Fruit fly (Drosophila melanogaster) whole organism, embryonic: ENCODE data around the gene CG2493.

Experiments used
- Adf1 ChIP-seq: fragments of 200-800 bp; sonication (Bioruptor generic); IDR thresholded peaks from 2 replicates; pipeline ENCODE4 v1.3.6; 2022; ENCODE audit warnings: missing biosample characterization, missing genetic modification characterization
- CG10366 ChIP-seq: fragments of 200-800 bp; sonication (Bioruptor generic); IDR thresholded peaks from 2 replicates; pipeline ENCODE4 v1.3.6; 2022; ENCODE audit warnings: missing biosample characterization, missing genetic modification characterization
- CG10654 ChIP-seq: fragments of 200-800 bp; sonication (Bioruptor generic); optimal IDR thresholded peaks from 2 replicates; lab custom pipeline; 2016; ENCODE audit warnings: missing biosample characterization, missing genetic modification characterization
- CG11695 ChIP-seq: fragments of 200-800 bp; sonication (Bioruptor generic); IDR thresholded peaks from 3 replicates; pipeline ENCODE4 v1.3.6; 2022; ENCODE audit warnings: missing biosample characterization, missing genetic modification characterization
- CG12391 ChIP-seq: fragments of 200-800 bp; sonication (Bioruptor generic); optimal IDR thresholded peaks from 3 replicates; lab custom pipeline; 2018; ENCODE audit warnings: missing biosample characterization, mild to moderate bottlenecking, missing genetic modification characterization, moderate library complexity
- CG12769 ChIP-seq: fragments of 200-800 bp; sonication (Bioruptor generic); optimal IDR thresholded peaks from 2 replicates; lab custom pipeline; 2019; ENCODE audit warnings: missing biosample characterization, mild to moderate bottlenecking, missing genetic modification characterization, moderate library complexity
- CG15011 ChIP-seq: fragments of 200-800 bp; sonication (Bioruptor generic); optimal IDR thresholded peaks from 3 replicates; lab custom pipeline; 2018; ENCODE audit warnings: missing biosample characterization, mild to moderate bottlenecking, missing genetic modification characterization
- CG1529 ChIP-seq: fragments of 200-800 bp; sonication (Bioruptor generic); optimal IDR thresholded peaks from 3 replicates; lab custom pipeline; 2018; ENCODE audit warnings: missing biosample characterization, missing genetic modification characterization
- CG15601 ChIP-seq: fragments of 200-800 bp; sonication (Bioruptor generic); optimal IDR thresholded peaks from 3 replicates; lab custom pipeline; 2019; ENCODE audit warnings: missing biosample characterization, mild to moderate bottlenecking, missing genetic modification characterization, moderate library complexity
- CG1792 ChIP-seq: fragments of 200-800 bp; sonication (Bioruptor generic); optimal IDR thresholded peaks from 2 replicates; lab custom pipeline; 2016; ENCODE audit warnings: missing biosample characterization, missing genetic modification characterization
- CG30020 ChIP-seq: fragments of 200-800 bp; optimal IDR thresholded peaks from 2 replicates; lab custom pipeline; 2019; ENCODE audit warnings: missing biosample characterization, mild to moderate bottlenecking, missing genetic modification characterization, moderate library complexity
- CG3407 ChIP-seq: fragments of 200-800 bp; sonication (Bioruptor generic); optimal IDR thresholded peaks from 2 replicates; lab custom pipeline; 2018; ENCODE audit warnings: missing biosample characterization, mild to moderate bottlenecking, missing genetic modification characterization
- CG34224 ChIP-seq: fragments of 200-800 bp; sonication (Bioruptor generic); IDR thresholded peaks from 3 replicates; pipeline ENCODE4 v1.3.6; 2022; ENCODE audit warnings: missing biosample characterization, missing genetic modification characterization; ENCODE audit not compliant: partially characterized antibody
- CG34376 ChIP-seq: fragments of 200-800 bp; sonication (Bioruptor generic); optimal IDR thresholded peaks from 2 replicates; lab custom pipeline; 2018; ENCODE audit warnings: missing biosample characterization, mild to moderate bottlenecking, missing genetic modification characterization
- CG8281 ChIP-seq: fragments of 200-800 bp; sonication (Bioruptor generic); optimal IDR thresholded peaks from 2 replicates; lab custom pipeline; 2018; ENCODE audit warnings: missing biosample characterization, mild to moderate bottlenecking, missing genetic modification characterization, moderate library complexity
- CG9876 ChIP-seq: fragments of 200-800 bp; sonication (Bioruptor generic); optimal IDR thresholded peaks from 2 replicates; lab custom pipeline; 2016; ENCODE audit warnings: missing biosample characterization, missing genetic modification characterization
- D19A ChIP-seq: fragments of 200-800 bp; optimal IDR thresholded peaks from 3 replicates; lab custom pipeline; 2019; ENCODE audit warnings: missing biosample characterization, mild to moderate bottlenecking, missing genetic modification characterization, moderate library complexity
- Dfd ChIP-seq, 2 experiments: fragments of >200 bp; optimal IDR thresholded peaks; 2 replicates each; lab custom pipeline; 2017; ENCODE audit warnings: missing biosample characterization in 2 of 2, missing genetic modification characterization in 2 of 2
- Doc3 ChIP-seq: fragments of 200-800 bp; sonication (Bioruptor generic); IDR thresholded peaks from 3 replicates; pipeline ENCODE4 v1.3.6; 2022; ENCODE audit warnings: missing biosample characterization, missing genetic modification characterization; ENCODE audit not compliant: partially characterized antibody
- Drgx ChIP-seq: fragments of 200-800 bp; sonication (Bioruptor generic); IDR thresholded peaks from 2 replicates; pipeline ENCODE4 v1.3.6; 2022; ENCODE audit warnings: missing biosample characterization, missing genetic modification characterization
- Ets97D ChIP-seq: fragments of 200-800 bp; sonication (Bioruptor generic); optimal IDR thresholded peaks from 3 replicates; lab custom pipeline; 2016; ENCODE audit warnings: missing biosample characterization, missing genetic modification characterization
- Hr39 ChIP-seq: fragments of >200 bp; optimal IDR thresholded peaks from 2 replicates; lab custom pipeline; 2017
- Lhr ChIP-seq: fragments of 200-800 bp; sonication (Bioruptor generic); optimal IDR thresholded peaks from 3 replicates; lab custom pipeline; 2017; ENCODE audit warnings: mild to moderate bottlenecking, missing biosample characterization, missing genetic modification reagents, missing genetic modification characterization
- NC2α ChIP-seq: fragments of 200-800 bp; sonication (Bioruptor generic); optimal IDR thresholded peaks from 2 replicates; lab custom pipeline; 2016; ENCODE audit warnings: missing biosample characterization, missing genetic modification characterization
- Optix ChIP-seq: fragments of 200-800 bp; sonication (Bioruptor generic); IDR thresholded peaks from 3 replicates; pipeline ENCODE4 v1.3.6; 2022; ENCODE audit warnings: missing biosample characterization, missing genetic modification characterization
- Ptx1 ChIP-seq: fragments of 200-800 bp; sonication (Bioruptor generic); IDR thresholded peaks from 2 replicates; pipeline ENCODE4 v1.3.6; 2022; ENCODE audit warnings: missing biosample characterization, missing genetic modification characterization
- Rx ChIP-seq: fragments of 200-800 bp; sonication (Bioruptor generic); IDR thresholded peaks from 2 replicates; pipeline ENCODE4 v1.3.6; 2022; ENCODE audit warnings: missing biosample characterization, missing genetic modification characterization
- Side ChIP-seq: fragments of 200-800 bp; sonication (Bioruptor generic); optimal IDR thresholded peaks from 2 replicates; lab custom pipeline; 2016; ENCODE audit warnings: missing biosample characterization, missing genetic modification characterization
- Sin3A ChIP-seq: fragments of >200 bp; optimal IDR thresholded peaks from 2 replicates; lab custom pipeline; 2018
- Spps ChIP-seq: fragments of 200-800 bp; sonication (Bioruptor generic); optimal IDR thresholded peaks from 2 replicates; lab custom pipeline; 2018; ENCODE audit warnings: missing biosample characterization, mild to moderate bottlenecking, missing genetic modification characterization
- Xbp1 ChIP-seq: fragments of 200-800 bp; sonication (Bioruptor generic); optimal IDR thresholded peaks from 3 replicates; lab custom pipeline; 2016; ENCODE audit warnings: missing biosample characterization, mild to moderate bottlenecking, missing genetic modification characterization
- ap ChIP-seq: fragments of 200-800 bp; sonication (Bioruptor generic); IDR thresholded peaks from 2 replicates; pipeline ENCODE4 v1.3.6; 2022; ENCODE audit warnings: missing biosample characterization, missing genetic modification characterization
- ase ChIP-seq: fragments of 200-800 bp; sonication (Bioruptor generic); IDR thresholded peaks from 3 replicates; pipeline ENCODE4 v1.3.6; 2022; ENCODE audit warnings: missing biosample characterization, missing genetic modification characterization
- br ChIP-seq: fragments of >200 bp; optimal IDR thresholded peaks from 2 replicates; lab custom pipeline; 2017
- cg ChIP-seq: fragments of 200-800 bp; sonication (Bioruptor generic); optimal IDR thresholded peaks from 3 replicates; lab custom pipeline; 2019; ENCODE audit warnings: missing biosample characterization, mild to moderate bottlenecking, missing genetic modification characterization, moderate library complexity
- corto ChIP-seq: fragments of 200-800 bp; sonication (Bioruptor generic); optimal IDR thresholded peaks from 2 replicates; lab custom pipeline; 2016; ENCODE audit warnings: missing biosample characterization, mild to moderate bottlenecking, missing genetic modification characterization, moderate library complexity
- cwo ChIP-seq: fragments of 200-800 bp; sonication (Bioruptor generic); optimal IDR thresholded peaks from 3 replicates; lab custom pipeline; 2017; ENCODE audit warnings: missing biosample characterization, missing genetic modification characterization, mild to moderate bottlenecking, moderate library complexity, missing genetic modification reagents
- dmrt11E ChIP-seq: fragments of 200-800 bp; sonication (Bioruptor generic); optimal IDR thresholded peaks from 3 replicates; lab custom pipeline; 2018; ENCODE audit warnings: missing biosample characterization, mild to moderate bottlenecking, missing genetic modification characterization, moderate library complexity
- dpn ChIP-seq, 2 experiments: fragments of 200-800 bp; sonication (Bioruptor generic); optimal IDR thresholded peaks; 3 replicates each; lab custom pipeline; 2016; ENCODE audit warnings: missing biosample characterization in 2 of 2, missing genetic modification characterization in 2 of 2
- fu2 ChIP-seq: fragments of 200-800 bp; sonication (Bioruptor generic); optimal IDR thresholded peaks from 2 replicates; lab custom pipeline; 2016; ENCODE audit warnings: missing biosample characterization, missing genetic modification characterization
- gcm2 ChIP-seq: fragments of 200-800 bp; sonication (Bioruptor generic); optimal IDR thresholded peaks from 2 replicates; lab custom pipeline; 2016; ENCODE audit warnings: missing biosample characterization, missing genetic modification characterization
- gfzf ChIP-seq: fragments of 200-800 bp; sonication (Bioruptor generic); optimal IDR thresholded peaks from 2 replicates; lab custom pipeline; 2016; ENCODE audit warnings: missing biosample characterization, mild to moderate bottlenecking, missing genetic modification characterization, moderate library complexity
- gro ChIP-seq: fragments of 200-800 bp; sonication (Bioruptor generic); optimal IDR thresholded peaks from 2 replicates; lab custom pipeline; 2016; ENCODE audit warnings: missing biosample characterization, missing genetic modification characterization
- gt ChIP-seq: fragments of 200-800 bp; sonication (Bioruptor generic); IDR thresholded peaks from 2 replicates; pipeline ENCODE4 v1.3.6; 2022; ENCODE audit warnings: missing biosample characterization, missing genetic modification characterization
- hb ChIP-seq: fragments of 200-800 bp; sonication (Bioruptor generic); IDR thresholded peaks from 3 replicates; pipeline ENCODE4 v1.3.6; 2022; ENCODE audit warnings: missing biosample characterization, missing genetic modification characterization; ENCODE audit not compliant: partially characterized antibody
- hkb ChIP-seq, 2 experiments: fragments of 200-800 bp in 1 of 2; fragments of >200 bp in 1 of 2; sonication (Bioruptor generic) in 1 of 2; IDR thresholded peaks in 1 of 2; optimal IDR thresholded peaks in 1 of 2; 2 replicates each; pipeline versions ENCODE4 v1.3.6 to Lab custom; 2017 to 2022; ENCODE audit warnings: missing biosample characterization in 1 of 2, missing genetic modification characterization in 1 of 2
- ken ChIP-seq: fragments of 200-800 bp; sonication (Bioruptor generic); IDR thresholded peaks from 3 replicates; pipeline ENCODE4 v1.3.6; 2022; ENCODE audit warnings: missing biosample characterization, missing genetic modification characterization
- mam ChIP-seq: fragments of 200-800 bp; sonication (Bioruptor generic); optimal IDR thresholded peaks from 3 replicates; lab custom pipeline; 2016; ENCODE audit warnings: missing biosample characterization, missing genetic modification characterization
- rib ChIP-seq: fragments of 200-800 bp; sonication (Bioruptor generic); IDR thresholded peaks from 2 replicates; pipeline ENCODE4 v1.3.6; 2022; ENCODE audit warnings: missing biosample characterization, missing genetic modification characterization
- slbo ChIP-seq: fragments of 200-800 bp; sonication (Bioruptor generic); IDR thresholded peaks from 2 replicates; pipeline ENCODE4 v1.3.6; 2022; ENCODE audit warnings: missing biosample characterization, missing genetic modification characterization
- ttk ChIP-seq: fragments of 200-800 bp; sonication (Bioruptor generic); IDR thresholded peaks from 2 replicates; pipeline ENCODE4 v2.1.2; 2022; ENCODE audit warnings: missing biosample characterization, missing genetic modification characterization
- vfl ChIP-seq: fragments of 200-800 bp; sonication (Bioruptor generic); optimal IDR thresholded peaks from 2 replicates; lab custom pipeline; 2016; ENCODE audit warnings: missing biosample characterization, missing genetic modification characterization

The CG2493 gene

dm6 chr2L:20463316-20463856, at the start of gene CG2493 (continued):
- TF ChIP-seq cwo (no peak), cg (GFP tag; lab: Kevin White, UChicago) (no peak), Sin3A (lab: Kevin White, UChicago) (no peak), hb (GFP tag; lab: Robert Waterston, UW) (no peak), gcm2 (GFP tag; lab: Kevin White, UChicago) (no peak), Hr39 (no peak), CG10654 (peak; percentile 16), vfl (GFP tag; lab: Kevin White, UChicago) (no peak), CG11695 (GFP tag; lab: Robert Waterston, UW) (0 out of 3 replicates have a peak, but pooled peaks have one; percentile 31), CG1792 (GFP tag; lab: Kevin White, UChicago) (no peak), Dfd (GFP tag; optimal IDR thresholded peaks at IDR 0.05; lab: Kevin White, UChicago) (no peak), ase (GFP tag; lab: Robert Waterston, UW) (0 out of 3 replicates have a peak, but pooled peaks have one; percentile 41), corto (GFP tag; lab: Kevin White, UChicago) (no peak), NC2α (GFP tag; lab: Kevin White, UChicago) (no peak), Ptx1 (GFP tag; lab: Robert Waterston, UW) (no peak), ken (GFP tag; lab: Robert Waterston, UW) (no peak), Rx (GFP tag; lab: Robert Waterston, UW) (no peak), CG34224 (GFP tag; lab: Robert Waterston, UW) (no peak), dpn (GFP tag; optimal IDR thresholded peaks at IDR 0.05; lab: Kevin White, UChicago) (no peak), slbo (GFP tag; lab: Robert Waterston, UW) (no peak), Xbp1 (GFP tag; lab: Kevin White, UChicago) (no peak), CG15011 (GFP tag; lab: Kevin White, UChicago) (no peak), dmrt11E (tag; lab: Kevin White, UChicago) (no peak), Optix (GFP tag; lab: Robert Waterston, UW) (no peak), Drgx (peak; percentile 44; the same call in 1 of the 2 replicates), D19A (tag; lab: Kevin White, UChicago) (no peak), ap (GFP tag; lab: Robert Waterston, UW) (no peak), Adf1 (no peak), fu2 (GFP tag; lab: Kevin White, UChicago) (no peak), CG1529 (GFP tag; lab: Kevin White, UChicago) (no peak), gfzf (peak; percentile 58), Ets97D (peak; percentile 44), Side (GFP tag; lab: Kevin White, UChicago) (no peak), mam (no peak), CG34376 (no peak), br (lab: Kevin White, UChicago) (no peak), ttk (GFP tag; lab: Robert Waterston, UW) (no peak), CG15601 (tag; lab: Kevin White, UChicago) (no peak), CG9876 (GFP tag; lab: Kevin White, UChicago) (no peak), rib (GFP tag; lab: Robert Waterston, UW) (no peak), Spps (tag; lab: Kevin White, UChicago) (peak; percentile 5), CG12769 (tag; lab: Kevin White, UChicago) (no peak), CG12391 (tag; lab: Kevin White, UChicago) (no peak), hkb (optimal IDR thresholded peaks at IDR 0.05; lab: Kevin White, UChicago) (no peak), hkb (GFP tag; IDR thresholded peaks at IDR 0.05; lab: Robert Waterston, UW) (no peak), CG10366 (GFP tag; lab: Robert Waterston, UW) (no peak), gro (GFP tag; lab: Kevin White, UChicago) (no peak), Doc3 (GFP tag; lab: Robert Waterston, UW) (no peak), CG8281 (tag; lab: Kevin White, UChicago) (no peak), gt (GFP tag; lab: Robert Waterston, UW) (no peak), CG30020 (tag; lab: Kevin White, UChicago) (no peak), Lhr (no peak), CG3407 (GFP tag; lab: Kevin White, UChicago) (no peak)
